Fruit fly (Drosophila melanogaster) Kc167 (cell line): ENCODE data around the gene sd.

Source experiments
- h ChIP-seq: fragments of >200 bp; optimal IDR thresholded peaks from 3 replicates; lab custom pipeline; 2018; ENCODE audit warnings: missing external identifiers
- psq ChIP-seq: fragments of >200 bp; optimal IDR thresholded peaks from 2 replicates; lab custom pipeline; 2017; ENCODE audit warnings: missing external identifiers

DNA sequence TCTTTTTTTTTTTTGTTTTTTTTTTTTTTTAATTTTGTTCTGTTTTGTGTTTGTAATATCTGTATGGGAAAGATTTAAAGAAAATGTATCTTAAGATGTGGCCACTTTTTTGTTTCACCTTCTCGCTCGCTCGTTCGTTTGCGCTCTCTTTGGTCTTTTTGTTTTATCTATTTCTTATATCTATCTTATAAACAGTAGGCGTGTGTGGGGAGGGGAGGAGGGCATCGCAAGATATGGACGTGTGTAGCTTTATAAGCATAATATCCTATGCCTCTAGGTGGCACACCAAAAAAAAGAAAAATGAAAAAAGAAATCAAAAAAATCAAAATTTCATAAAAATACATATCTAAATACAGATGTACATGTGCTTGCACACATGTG is 8.4 kb downstream of the sd start:
- TF ChIP-seq psq (lab: Kevin White, UChicago) (no peak), h (lab: Kevin White, UChicago) (no peak)
